Worm (Caenorhabditis elegans): ENCODE measurements around the gene F47B7.3.
A peak's percentile ranks its signal among the peaks of the same experiment; 100 is the strongest.

F47B7.3 gene

ce11 chrX:3738617-3739016, 25.6 kb downstream of the F47B7.3 start:
- TF ChIP-seq nhr-237 (tag; optimal IDR thresholded peaks at IDR 0.05), result no peak
- no peak for TF ChIP-seq unc-62 (GFP tag; optimal IDR thresholded peaks at IDR 0.05)
- no peak for TF ChIP-seq nhr-21 (tag; optimal IDR thresholded peaks at IDR 0.05)
- TF ChIP-seq alr-1 (tag; optimal IDR thresholded peaks at IDR 0.05), result no peak
- no peak for TF ChIP-seq lsy-2 (tag; optimal IDR thresholded peaks at IDR 0.05)
- no peak for TF ChIP-seq zag-1 (tag; optimal IDR thresholded peaks at IDR 0.05)
- no peak for TF ChIP-seq blmp-1 (tag; optimal IDR thresholded peaks at IDR 0.05; ENCODE audit: insufficient read depth)
- no peak for TF ChIP-seq nhr-11 (tag; optimal IDR thresholded peaks at IDR 0.05)
- no peak for TF ChIP-seq mdl-1 (tag; optimal IDR thresholded peaks at IDR 0.05)
- TF ChIP-seq unc-39 (tag; optimal IDR thresholded peaks at IDR 0.05), result no peak
- TF ChIP-seq nhr-77 (tag; optimal IDR thresholded peaks at IDR 0.05), result no peak
- no peak for TF ChIP-seq nhr-6 (tag; optimal IDR thresholded peaks at IDR 0.05)
- TF ChIP-seq nhr-12 (tag; optimal IDR thresholded peaks at IDR 0.05), result no peak
- TF ChIP-seq ceh-16 (tag; optimal IDR thresholded peaks at IDR 0.05), result no peak
- TF ChIP-seq lin-13 (GFP tag; optimal IDR thresholded peaks at IDR 0.05), result no peak

ce11 chrX:3733732-3734131, 30.5 kb downstream of the F47B7.3 start, which contains the start of gene tag-18:
Gene tag-18, minus strand, starts transcription at chrX:3734036.
- TF ChIP-seq blmp-1 (tag; optimal IDR thresholded peaks at IDR 0.05; ENCODE audit: insufficient read depth) (no peak), snpc-4 (tag; optimal IDR thresholded peaks at IDR 0.05) (no peak), sma-9 (GFP tag; optimal IDR thresholded peaks at IDR 0.05) (no peak), sma-9 (tag; optimal IDR thresholded peaks at IDR 0.05) (no peak), nhr-6 (tag; optimal IDR thresholded peaks at IDR 0.05) (no peak), fos-1 (tag; optimal IDR thresholded peaks at IDR 0.05) (no peak), lin-11 (tag; optimal IDR thresholded peaks at IDR 0.05) (no peak), nhr-23 (tag; optimal IDR thresholded peaks at IDR 0.05) (no peak), ama-1 (optimal IDR thresholded peaks at IDR 0.05) (no peak), unc-62 (GFP tag; optimal IDR thresholded peaks at IDR 0.05) (no peak), nhr-25 (tag; optimal IDR thresholded peaks at IDR 0.05) (no peak), elt-1 (tag; optimal IDR thresholded peaks at IDR 0.05) (no peak), dmd-4 (tag; optimal IDR thresholded peaks at IDR 0.05) (no peak)

- no peak for TF ChIP-seq nhr-6 (tag; optimal IDR thresholded peaks at IDR 0.05)
- peak; percentile 18 for TF ChIP-seq F13H6.1 (tag; optimal IDR thresholded peaks at IDR 0.05)
- no peak for TF ChIP-seq blmp-1 (tag; optimal IDR thresholded peaks at IDR 0.05; ENCODE audit: insufficient read depth)
- no peak for TF ChIP-seq lin-11 (tag; optimal IDR thresholded peaks at IDR 0.05)
- TF ChIP-seq crh-2 (tag; optimal IDR thresholded peaks at IDR 0.05), result no peak
These were observed 30.9 kb downstream of the F47B7.3 start for ce11 chrX:3733321-3733720.

- TF ChIP-seq nhr-10 (tag; optimal IDR thresholded peaks at IDR 0.05), result no peak
- TF ChIP-seq egl-27 (tag; optimal IDR thresholded peaks at IDR 0.05), result no peak
- no peak for TF ChIP-seq unc-39 (tag; optimal IDR thresholded peaks at IDR 0.05)
- TF ChIP-seq ama-1 (optimal IDR thresholded peaks at IDR 0.05), result no peak
- no peak for TF ChIP-seq alr-1 (tag; optimal IDR thresholded peaks at IDR 0.05)
- TF ChIP-seq unc-55 (GFP tag; optimal IDR thresholded peaks at IDR 0.05), result no peak
- no peak for TF ChIP-seq lsy-2 (tag; optimal IDR thresholded peaks at IDR 0.05)
- TF ChIP-seq dmd-4 (tag; optimal IDR thresholded peaks at IDR 0.05), result no peak
- no peak for TF ChIP-seq nhr-11 (tag; optimal IDR thresholded peaks at IDR 0.05)
- TF ChIP-seq ztf-11 (tag; optimal IDR thresholded peaks at IDR 0.05), result no peak
- TF ChIP-seq mdl-1 (tag; optimal IDR thresholded peaks at IDR 0.05), result no peak
- no peak for TF ChIP-seq elt-1 (tag; optimal IDR thresholded peaks at IDR 0.05)
- no peak for TF ChIP-seq ztf-4 (tag; optimal IDR thresholded peaks at IDR 0.05)
- TF ChIP-seq peb-1 (tag; optimal IDR thresholded peaks at IDR 0.05), result no peak
- no peak for TF ChIP-seq nhr-21 (tag; optimal IDR thresholded peaks at IDR 0.05)
- peak; percentile 96 for TF ChIP-seq fos-1 (tag; optimal IDR thresholded peaks at IDR 0.05)
- TF ChIP-seq crh-2 (tag; optimal IDR thresholded peaks at IDR 0.05), result peak; percentile 64
- TF ChIP-seq nhr-25 (tag; optimal IDR thresholded peaks at IDR 0.05), result no peak
- no peak for TF ChIP-seq lin-13 (GFP tag; optimal IDR thresholded peaks at IDR 0.05)
- no peak for TF ChIP-seq C34F6.9 (tag; optimal IDR thresholded peaks at IDR 0.05)
- TF ChIP-seq nhr-129 (tag; optimal IDR thresholded peaks at IDR 0.05), result peak; percentile 23
- TF ChIP-seq nhr-77 (tag; optimal IDR thresholded peaks at IDR 0.05), result no peak
- TF ChIP-seq nhr-23 (tag; optimal IDR thresholded peaks at IDR 0.05), result no peak
- no peak for TF ChIP-seq R02D3.7 (tag; optimal IDR thresholded peaks at IDR 0.05)
- TF ChIP-seq skn-1 (tag; optimal IDR thresholded peaks at IDR 0.05), result no peak
- peak; percentile 85 for TF ChIP-seq sma-9 (GFP tag; optimal IDR thresholded peaks at IDR 0.05)
- no peak for TF ChIP-seq sma-9 (tag; optimal IDR thresholded peaks at IDR 0.05)
- no peak for TF ChIP-seq Y55F3AM.14 (GFP tag; optimal IDR thresholded peaks at IDR 0.05)
- no peak for TF ChIP-seq mbf-1 (tag; optimal IDR thresholded peaks at IDR 0.05)
- TF ChIP-seq nhr-12 (tag; optimal IDR thresholded peaks at IDR 0.05), result no peak
- no peak for TF ChIP-seq ceh-82 (tag; optimal IDR thresholded peaks at IDR 0.05)
- TF ChIP-seq unc-62 (GFP tag; optimal IDR thresholded peaks at IDR 0.05), result no peak
- TF ChIP-seq lin-39 (tag; optimal IDR thresholded peaks at IDR 0.05), result no peak
- no peak for TF ChIP-seq elt-3 (tag; optimal IDR thresholded peaks at IDR 0.05)
- TF ChIP-seq zag-1 (tag; optimal IDR thresholded peaks at IDR 0.05), result no peak
- no peak for TF ChIP-seq sem-4 (tag; optimal IDR thresholded peaks at IDR 0.05)
- TF ChIP-seq snpc-4 (tag; optimal IDR thresholded peaks at IDR 0.05), result no peak
- TF ChIP-seq mab-5 (tag; optimal IDR thresholded peaks at IDR 0.05), result no peak
- peak; percentile 51 for TF ChIP-seq gmeb-1 (tag; optimal IDR thresholded peaks at IDR 0.05)
- TF ChIP-seq ztf-1 (GFP tag; conservative IDR thresholded peaks at IDR 0.05), result no peak
These were observed 35.2 kb downstream of the F47B7.3 start, which contains the start of gene aex-4 for ce11 chrX:3728970-3729369. Gene aex-4, plus strand, starts transcription at chrX:3729281.

Measured in whole organism, L2 larva.